Worm (Caenorhabditis elegans) whole organism, L4 larva: ENCODE results near the gene clec-8.

Experiments used
- ceh-28 ChIP-seq: fragments of 150-350 bp; optimal IDR thresholded peaks from 2 replicates; lab custom pipeline; 2014; ENCODE audit warnings: missing biosample characterization, missing genetic modification reagents, missing genetic modification characterization
- ceh-82 ChIP-seq: sonication (generic microtip); optimal IDR thresholded peaks from 2 replicates; lab custom pipeline; 2017; ENCODE audit warnings: missing biosample characterization, missing genetic modification characterization
- lin-29 ChIP-seq: fragments of 200-800 bp; sonication (Bioruptor generic); IDR thresholded peaks from 2 replicates; pipeline ENCODE4 v1.3.6; 2022; ENCODE audit warnings: missing genetic modification reagents, missing genetic modification characterization, missing compliant biosample characterization
- nhr-28 ChIP-seq: fragments of 150-350 bp; optimal IDR thresholded peaks from 2 replicates; lab custom pipeline; 2014; ENCODE audit warnings: missing biosample characterization, missing genetic modification characterization
- nhr-76 ChIP-seq: fragments of 150-350 bp; optimal IDR thresholded peaks from 2 replicates; lab custom pipeline; 2014; ENCODE audit warnings: missing biosample characterization, missing genetic modification characterization
- pha-4 ChIP-seq, 2 experiments: fragments of 150-350 bp in 1 of 2; fragments of 200-800 bp in 1 of 2; sonication (Bioruptor generic) in 1 of 2; IDR thresholded peaks in 1 of 2; optimal IDR thresholded peaks in 1 of 2; 2 replicates each; pipeline versions ENCODE4 v1.3.6 to Lab custom; 2014 to 2022; ENCODE audit warnings: missing genetic modification characterization in 2 of 2, missing genetic modification reagents in 2 of 2, missing biosample characterization in 1 of 2, missing compliant biosample characterization in 1 of 2
- pqm-1 ChIP-seq: sonication (generic microtip); optimal IDR thresholded peaks from 2 replicates; lab custom pipeline; 2017; ENCODE audit warnings: missing biosample characterization, missing genetic modification characterization

ce11 chrII:12565851-12566250, 12.0 kb downstream of the clec-8 start, which contains the start of gene F49C5.7:
- TF ChIP-seq pqm-1 (tag; lab: Kevin White, UChicago): no peak
- no peak for TF ChIP-seq ceh-28 (tag; lab: Kevin White, UChicago)
- no peak for TF ChIP-seq nhr-76 (tag; lab: Kevin White, UChicago)
- no peak for TF ChIP-seq lin-29 (GFP tag; lab: Robert Waterston, UW)
- TF ChIP-seq nhr-28: no peak
- no peak for TF ChIP-seq pha-4 (GFP tag; IDR thresholded peaks at IDR 0.05; lab: Robert Waterston, UW)
- TF ChIP-seq pha-4 (tag; optimal IDR thresholded peaks at IDR 0.05; lab: Kevin White, UChicago): no peak
- TF ChIP-seq ceh-82 (tag; lab: Kevin White, UChicago): no peak
